Worm (Caenorhabditis elegans): Measurements from ENCODE around the gene srj-49.

DNA sequence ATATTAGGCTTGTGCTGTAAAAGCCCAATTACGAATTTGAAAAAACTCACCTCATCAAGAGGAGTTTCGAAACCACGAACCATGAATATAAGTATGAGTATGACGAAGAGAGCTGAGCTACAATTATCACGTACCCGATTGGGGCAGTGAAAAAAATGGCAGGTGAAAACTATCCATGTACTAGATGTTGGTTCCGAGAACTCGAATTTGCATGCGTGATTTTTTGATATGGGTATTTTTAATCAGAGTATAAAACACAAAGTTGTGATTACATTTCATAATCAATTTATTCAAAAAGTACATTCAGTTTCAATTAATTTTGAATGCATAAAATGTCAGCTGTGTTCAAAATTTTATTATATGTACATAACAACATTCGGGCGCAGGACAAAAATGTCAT, 34.3 kb downstream of the srj-49 start, which contains the start of gene F54E2.9:
- TF ChIP-seq pqm-1 (tag; optimal IDR thresholded peaks at IDR 0.05) (no peak), dmd-4 (tag; optimal IDR thresholded peaks at IDR 0.05; ENCODE audit: borderline replicate concordance) (no peak)

All from whole organism, late embryonic.